Fruit fly (Drosophila melanogaster) whole organism, embryonic: ENCODE results near the gene Phae1.

Experiments used
- ATbp ChIP-seq: fragments of 200-800 bp; sonication (Bioruptor generic); optimal IDR thresholded peaks from 2 replicates; lab custom pipeline; 2017; ENCODE audit warnings: missing biosample characterization, mild to moderate bottlenecking, missing genetic modification characterization, missing genetic modification reagents
- Antp ChIP-seq: fragments of 200-800 bp; sonication (Bioruptor generic); optimal IDR thresholded peaks from 3 replicates; lab custom pipeline; 2016; ENCODE audit warnings: missing biosample characterization, missing genetic modification characterization
- Awh ChIP-seq: fragments of 200-800 bp; sonication (Bioruptor generic); IDR thresholded peaks from 2 replicates; pipeline ENCODE4, ENCODE4 v1.3.6; 2022; ENCODE audit warnings: missing biosample characterization, missing genetic modification characterization
- CG11093 ChIP-seq: fragments of 200-800 bp; sonication (Bioruptor generic); IDR thresholded peaks from 3 replicates; pipeline ENCODE4 v1.3.6; 2022; ENCODE audit warnings: missing biosample characterization, missing genetic modification characterization
- CG11723 ChIP-seq: fragments of 200-800 bp; sonication (Bioruptor generic); optimal IDR thresholded peaks from 2 replicates; lab custom pipeline; 2017; ENCODE audit warnings: missing biosample characterization, mild to moderate bottlenecking, missing genetic modification characterization
- CG12104 ChIP-seq: fragments of 200-800 bp; sonication (Bioruptor generic); optimal IDR thresholded peaks from 3 replicates; lab custom pipeline; 2016; ENCODE audit warnings: missing biosample characterization, missing genetic modification characterization
- CG12659 ChIP-seq: fragments of 200-800 bp; sonication (Bioruptor generic); optimal IDR thresholded peaks from 3 replicates; lab custom pipeline; 2017; ENCODE audit warnings: mild to moderate bottlenecking, missing biosample characterization, missing genetic modification reagents, missing genetic modification characterization
- CG13775 ChIP-seq: fragments of 200-800 bp; sonication (Bioruptor generic); optimal IDR thresholded peaks from 3 replicates; lab custom pipeline; 2017; ENCODE audit warnings: missing biosample characterization, mild to moderate bottlenecking, missing genetic modification characterization
- CG15601 ChIP-seq: fragments of 200-800 bp; sonication (Bioruptor generic); optimal IDR thresholded peaks from 3 replicates; lab custom pipeline; 2019; ENCODE audit warnings: missing biosample characterization, mild to moderate bottlenecking, missing genetic modification characterization, moderate library complexity
- CG1602 ChIP-seq: fragments of 200-800 bp; sonication (Bioruptor generic); optimal IDR thresholded peaks from 3 replicates; lab custom pipeline; 2016; ENCODE audit warnings: missing biosample characterization, missing genetic modification characterization
- CG1603 ChIP-seq: fragments of 200-800 bp; sonication (Bioruptor generic); optimal IDR thresholded peaks from 2 replicates; lab custom pipeline; 2019; ENCODE audit warnings: missing biosample characterization, mild to moderate bottlenecking, missing genetic modification characterization, moderate library complexity
- CG1832 ChIP-seq: fragments of 200-800 bp; sonication (Bioruptor generic); optimal IDR thresholded peaks from 2 replicates; lab custom pipeline; 2017; ENCODE audit warnings: missing biosample characterization, mild to moderate bottlenecking, missing genetic modification characterization, inconsistent platforms
- CG2129 ChIP-seq: fragments of 200-800 bp; sonication (Bioruptor generic); IDR thresholded peaks from 2 replicates; pipeline ENCODE4 v1.3.6; 2022; ENCODE audit warnings: missing biosample characterization, missing genetic modification characterization; ENCODE audit not compliant: partially characterized antibody
- CG2875 ChIP-seq: fragments of 200-800 bp; sonication (Bioruptor generic); optimal IDR thresholded peaks from 2 replicates; lab custom pipeline; 2017; ENCODE audit warnings: missing biosample characterization, mild to moderate bottlenecking, missing genetic modification characterization, missing genetic modification reagents
- CG31388 ChIP-seq: fragments of 200-800 bp; sonication (Bioruptor generic); optimal IDR thresholded peaks from 2 replicates; lab custom pipeline; 2016; ENCODE audit warnings: missing biosample characterization, missing genetic modification characterization
- CG3163 ChIP-seq: fragments of 200-800 bp; sonication (Bioruptor generic); optimal IDR thresholded peaks from 3 replicates; lab custom pipeline; 2016; ENCODE audit warnings: missing biosample characterization, missing genetic modification characterization
- CG32532 ChIP-seq: fragments of 200-800 bp; sonication (Bioruptor generic); IDR thresholded peaks from 2 replicates; pipeline ENCODE4 v1.3.6; 2022; ENCODE audit warnings: missing biosample characterization, missing genetic modification characterization
- CG4328 ChIP-seq: fragments of 200-800 bp; sonication (Bioruptor generic); optimal IDR thresholded peaks from 3 replicates; lab custom pipeline; 2017; ENCODE audit warnings: missing biosample characterization, missing genetic modification reagents, missing genetic modification characterization
- CG4424 ChIP-seq: fragments of 200-800 bp; sonication (Bioruptor generic); optimal IDR thresholded peaks from 3 replicates; lab custom pipeline; 2016; ENCODE audit warnings: missing biosample characterization, missing genetic modification characterization
- CG4617 ChIP-seq: fragments of 200-800 bp; sonication (Bioruptor generic); optimal IDR thresholded peaks from 3 replicates; lab custom pipeline; 2016; ENCODE audit warnings: missing biosample characterization, missing genetic modification characterization, borderline replicate concordance
- CG4707 ChIP-seq: fragments of 200-800 bp; sonication (Bioruptor generic); optimal IDR thresholded peaks from 2 replicates; lab custom pipeline; 2018; ENCODE audit warnings: missing biosample characterization, mild to moderate bottlenecking, missing genetic modification characterization, moderate library complexity
- CG5953 ChIP-seq: fragments of 200-800 bp; sonication (Bioruptor generic); IDR thresholded peaks from 2 replicates; pipeline ENCODE4 v1.3.6; 2022; ENCODE audit warnings: missing biosample characterization, missing genetic modification characterization
- Deaf1 ChIP-seq: fragments of 200-800 bp; optimal IDR thresholded peaks from 3 replicates; lab custom pipeline; 2019; ENCODE audit warnings: missing biosample characterization, mild to moderate bottlenecking, missing genetic modification characterization, moderate library complexity
- Eip74EF ChIP-seq, 2 experiments: fragments of 200-800 bp in 1 of 2; fragments of >200 bp in 1 of 2; sonication (Bioruptor generic) in 1 of 2; optimal IDR thresholded peaks; 2 replicates each; lab custom pipeline; 2017 to 2019; ENCODE audit warnings: missing biosample characterization in 2 of 2, missing genetic modification characterization in 2 of 2, mild to moderate bottlenecking in 1 of 2, moderate library complexity in 1 of 2
- Fer2 ChIP-seq: fragments of 200-800 bp; sonication (Bioruptor generic); optimal IDR thresholded peaks from 2 replicates; lab custom pipeline; 2018; ENCODE audit warnings: missing biosample characterization, mild to moderate bottlenecking, missing genetic modification characterization, moderate library complexity
- Gsc ChIP-seq: fragments of 200-800 bp; sonication (Bioruptor generic); IDR thresholded peaks from 2 replicates; pipeline ENCODE4 v1.3.6; 2022; ENCODE audit warnings: missing biosample characterization, missing genetic modification characterization
- Gug ChIP-seq: fragments of 200-800 bp; sonication (Bioruptor generic); IDR thresholded peaks from 4 replicates; pipeline ENCODE4 v1.3.6; 2022; ENCODE audit warnings: missing biosample characterization, missing genetic modification characterization
- HmgD ChIP-seq: fragments of 200-800 bp; sonication (Bioruptor generic); optimal IDR thresholded peaks from 3 replicates; lab custom pipeline; 2016; ENCODE audit warnings: missing biosample characterization, missing genetic modification characterization
- Max ChIP-seq: fragments of 200-800 bp; sonication (Bioruptor generic); optimal IDR thresholded peaks from 2 replicates; lab custom pipeline; 2016; ENCODE audit warnings: missing biosample characterization, mild to moderate bottlenecking, missing genetic modification characterization
- Oli ChIP-seq: fragments of 200-800 bp; sonication (Bioruptor generic); optimal IDR thresholded peaks from 2 replicates; lab custom pipeline; 2018; ENCODE audit warnings: missing biosample characterization, mild to moderate bottlenecking, missing genetic modification characterization, moderate library complexity
- Optix ChIP-seq: fragments of 200-800 bp; sonication (Bioruptor generic); IDR thresholded peaks from 3 replicates; pipeline ENCODE4 v1.3.6; 2022; ENCODE audit warnings: missing biosample characterization, missing genetic modification characterization
- Sry-δ ChIP-seq: fragments of 200-800 bp; sonication (Bioruptor generic); optimal IDR thresholded peaks from 2 replicates; lab custom pipeline; 2016; ENCODE audit warnings: missing biosample characterization, missing genetic modification characterization
- bbx ChIP-seq: fragments of 200-800 bp; sonication (Bioruptor generic); IDR thresholded peaks from 2 replicates; pipeline ENCODE4 v1.3.6; 2022; ENCODE audit warnings: missing biosample characterization, missing genetic modification characterization; ENCODE audit not compliant: partially characterized antibody
- cas ChIP-seq: fragments of 200-800 bp; sonication (Bioruptor generic); IDR thresholded peaks from 2 replicates; pipeline ENCODE4 v1.3.6; 2022; ENCODE audit warnings: missing biosample characterization, missing genetic modification characterization
- chn ChIP-seq: fragments of 200-800 bp; sonication (Bioruptor generic); optimal IDR thresholded peaks from 2 replicates; lab custom pipeline; 2016; ENCODE audit warnings: missing biosample characterization, missing genetic modification characterization
- croc ChIP-seq: fragments of 200-800 bp; sonication (Bioruptor generic); conservative IDR thresholded peaks from 3 replicates; pipeline ENCODE4 v1.3.6; 2022; ENCODE audit warnings: missing biosample characterization, missing genetic modification characterization
- dimm ChIP-seq: fragments of 200-800 bp; sonication (Bioruptor generic); IDR thresholded peaks from 2 replicates; pipeline ENCODE4 v1.3.6; 2022; ENCODE audit warnings: missing biosample characterization, missing genetic modification characterization
- dpn ChIP-seq, 2 experiments: fragments of 200-800 bp; sonication (Bioruptor generic); optimal IDR thresholded peaks; 3 replicates each; lab custom pipeline; 2016; ENCODE audit warnings: missing biosample characterization in 2 of 2, missing genetic modification characterization in 2 of 2
- fu2 ChIP-seq: fragments of 200-800 bp; sonication (Bioruptor generic); optimal IDR thresholded peaks from 2 replicates; lab custom pipeline; 2016; ENCODE audit warnings: missing biosample characterization, missing genetic modification characterization
- grau ChIP-seq: fragments of 200-800 bp; optimal IDR thresholded peaks from 3 replicates; lab custom pipeline; 2019; ENCODE audit warnings: missing biosample characterization, mild to moderate bottlenecking, missing genetic modification characterization, moderate library complexity
- ind ChIP-seq: fragments of 200-800 bp; sonication (Bioruptor generic); optimal IDR thresholded peaks from 3 replicates; lab custom pipeline; 2016; ENCODE audit warnings: missing biosample characterization, missing genetic modification characterization
- jing ChIP-seq: fragments of 200-800 bp; sonication (Bioruptor generic); optimal IDR thresholded peaks from 2 replicates; lab custom pipeline; 2018; ENCODE audit warnings: missing biosample characterization, mild to moderate bottlenecking, missing genetic modification characterization
- jumu ChIP-seq: fragments of 200-800 bp; sonication (Bioruptor generic); optimal IDR thresholded peaks from 3 replicates; lab custom pipeline; 2016; ENCODE audit warnings: missing biosample characterization, missing genetic modification characterization
- kah ChIP-seq: fragments of 200-800 bp; sonication (Bioruptor generic); optimal IDR thresholded peaks from 2 replicates; lab custom pipeline; 2018; ENCODE audit warnings: missing biosample characterization, mild to moderate bottlenecking, missing genetic modification characterization
- kay ChIP-seq: fragments of 200-800 bp; sonication (Bioruptor generic); optimal IDR thresholded peaks from 2 replicates; lab custom pipeline; 2016; ENCODE audit warnings: missing biosample characterization, missing genetic modification characterization
- kni ChIP-seq: fragments of 200-800 bp; sonication (Bioruptor generic); optimal IDR thresholded peaks from 3 replicates; lab custom pipeline; 2017; ENCODE audit warnings: mild to moderate bottlenecking, missing biosample characterization, missing genetic modification reagents, missing genetic modification characterization
- nom ChIP-seq: fragments of 200-800 bp; sonication (Bioruptor generic); optimal IDR thresholded peaks from 2 replicates; lab custom pipeline; 2017; ENCODE audit warnings: missing biosample characterization, missing genetic modification characterization, mild to moderate bottlenecking, moderate library complexity, missing genetic modification reagents
- pnt ChIP-seq: fragments of 200-800 bp; sonication (Bioruptor generic); optimal IDR thresholded peaks from 3 replicates; lab custom pipeline; 2016; ENCODE audit warnings: missing biosample characterization, missing genetic modification characterization
- sisA ChIP-seq: fragments of 200-800 bp; sonication (Bioruptor generic); IDR thresholded peaks from 2 replicates; pipeline ENCODE4 v1.3.6; 2022; ENCODE audit warnings: missing biosample characterization, missing genetic modification characterization
- toy ChIP-seq: fragments of 200-800 bp; sonication (Bioruptor generic); IDR thresholded peaks from 2 replicates; pipeline ENCODE4 v1.3.6; 2022; ENCODE audit warnings: missing biosample characterization, missing genetic modification characterization
- vvl ChIP-seq: fragments of 200-800 bp; sonication (Bioruptor generic); IDR thresholded peaks from 2 replicates; pipeline ENCODE4 v1.3.6; 2022; ENCODE audit warnings: missing biosample characterization, missing genetic modification characterization
- yki ChIP-seq: fragments of >200 bp; optimal IDR thresholded peaks from 3 replicates; lab custom pipeline; 2018

Gene Phae1

DNA sequence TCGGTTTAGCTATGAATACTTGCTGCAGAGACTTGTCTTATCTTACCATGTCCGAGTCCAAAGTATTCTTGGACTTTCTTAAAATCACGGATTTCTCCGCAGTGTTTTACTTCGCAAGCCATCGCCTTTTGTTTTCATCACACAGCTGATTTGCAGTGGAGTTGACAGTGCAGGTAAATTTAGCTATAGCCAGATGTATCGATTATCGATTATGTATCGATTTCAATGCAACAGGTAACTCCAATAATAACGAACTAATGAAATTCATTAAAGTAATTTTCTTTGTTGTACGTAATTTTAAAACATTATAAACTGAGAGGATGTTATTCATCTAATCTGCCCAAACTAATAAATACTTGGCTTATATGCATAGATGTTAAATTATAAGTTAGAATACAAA is 46.2 kb upstream of the Phae1 start, which contains the start of gene Rab3-GAP (continued):
- TF ChIP-seq Antp (GFP tag; lab: Kevin White, UChicago) (peak; percentile 4), pnt (GFP tag; lab: Kevin White, UChicago) (no peak), CG32532 (GFP tag; lab: Robert Waterston, UW) (no peak), CG2129 (no peak), CG3163 (GFP tag; lab: Kevin White, UChicago) (no peak), toy (GFP tag; lab: Robert Waterston, UW) (no peak), fu2 (GFP tag; lab: Kevin White, UChicago) (no peak), CG12104 (GFP tag; lab: Kevin White, UChicago) (no peak), jing (GFP tag; lab: Kevin White, UChicago) (no peak), kah (peak; percentile 63), ATbp (GFP tag; lab: Kevin White, UChicago) (no peak), Eip74EF (GFP tag; optimal IDR thresholded peaks at IDR 0.05; lab: Kevin White, UChicago) (no peak), CG2875 (no peak), ind (GFP tag; lab: Kevin White, UChicago) (peak; percentile 11), vvl (peak; percentile 59), Fer2 (no peak), sisA (GFP tag; lab: Robert Waterston, UW) (no peak), CG4328 (no peak), nom (GFP tag; lab: Kevin White, UChicago) (no peak), CG31388 (no peak), CG11093 (GFP tag; lab: Robert Waterston, UW) (no peak), Gug (GFP tag; lab: Robert Waterston, UW) (no peak), CG1832 (no peak), CG15601 (tag; lab: Kevin White, UChicago) (peak; percentile 29), Deaf1 (tag; lab: Kevin White, UChicago) (no peak), CG1603 (peak; percentile 59), kni (GFP tag; lab: Kevin White, UChicago) (no peak), yki (lab: Kevin White, UChicago) (no peak), croc (GFP tag; lab: Robert Waterston, UW) (no peak), HmgD (no peak), Optix (GFP tag; lab: Robert Waterston, UW) (no peak), Awh (no peak), CG11723 (GFP tag; lab: Kevin White, UChicago) (no peak), CG4424 (peak; percentile 46), grau (tag; lab: Kevin White, UChicago) (peak; percentile 98), CG13775 (GFP tag; lab: Kevin White, UChicago) (no peak), bbx (GFP tag; lab: Robert Waterston, UW) (no peak), chn (GFP tag; lab: Kevin White, UChicago) (no peak), Max (no peak), CG5953 (GFP tag; lab: Robert Waterston, UW) (no peak), cas (GFP tag; lab: Robert Waterston, UW) (no peak), kay (no peak), CG4617 (peak; percentile 6), Gsc (no peak), CG4707 (GFP tag; lab: Kevin White, UChicago) (no peak), jumu (GFP tag; lab: Kevin White, UChicago) (no peak), Sry-δ (peak; percentile 48), CG12659 (peak; percentile 22), CG1602 (peak; percentile 14), dpn (GFP tag; optimal IDR thresholded peaks at IDR 0.05; lab: Kevin White, UChicago) (peak in 1 of 2 experiments; percentile 53), Oli (no peak), dimm (GFP tag; lab: Robert Waterston, UW) (no peak)
